Fruit fly (Drosophila melanogaster) whole organism, embryonic: ENCODE results near the gene Larp7.
A peak's percentile ranks its signal among the peaks of the same experiment; 100 is the strongest.

ENCODE experiments used
- Bgb ChIP-seq: fragments of 200-800 bp; sonication (Bioruptor generic); IDR thresholded peaks from 2 replicates; pipeline ENCODE4 v1.3.6; 2022; ENCODE audit warnings: missing biosample characterization, missing genetic modification characterization; ENCODE audit not compliant: partially characterized antibody
- CG10274 ChIP-seq: fragments of 200-800 bp; sonication (Bioruptor generic); optimal IDR thresholded peaks from 3 replicates; lab custom pipeline; 2017; ENCODE audit warnings: missing biosample characterization, mild to moderate bottlenecking, missing genetic modification characterization
- CG10321 ChIP-seq: fragments of 200-800 bp; sonication (Bioruptor generic); IDR thresholded peaks from 2 replicates; pipeline ENCODE4 v1.3.6; 2022; ENCODE audit warnings: missing biosample characterization, missing genetic modification characterization
- CG10959 ChIP-seq: fragments of 200-800 bp; sonication (Bioruptor generic); IDR thresholded peaks from 2 replicates; pipeline ENCODE4 v1.3.6; 2022; ENCODE audit warnings: missing biosample characterization, missing genetic modification characterization
- CG12071 ChIP-seq: fragments of 200-800 bp; sonication (Bioruptor generic); optimal IDR thresholded peaks from 3 replicates; lab custom pipeline; 2018; ENCODE audit warnings: missing biosample characterization, mild to moderate bottlenecking, missing genetic modification characterization
- CG12104 ChIP-seq: fragments of 200-800 bp; sonication (Bioruptor generic); optimal IDR thresholded peaks from 3 replicates; lab custom pipeline; 2016; ENCODE audit warnings: missing biosample characterization, missing genetic modification characterization
- CG12155 ChIP-seq: fragments of 200-800 bp; sonication (Bioruptor generic); optimal IDR thresholded peaks from 3 replicates; lab custom pipeline; 2016; ENCODE audit warnings: missing biosample characterization, missing genetic modification characterization
- CG12942 ChIP-seq: fragments of 200-800 bp; sonication (Bioruptor generic); optimal IDR thresholded peaks from 3 replicates; lab custom pipeline; 2016; ENCODE audit warnings: missing biosample characterization, missing genetic modification characterization
- CG13287 ChIP-seq: fragments of 200-800 bp; sonication (Bioruptor generic); IDR thresholded peaks from 2 replicates; pipeline ENCODE4 v1.3.6; 2022; ENCODE audit warnings: missing biosample characterization, missing genetic modification characterization; ENCODE audit not compliant: partially characterized antibody
- CG14014 ChIP-seq: fragments of 200-800 bp; sonication (Bioruptor generic); IDR thresholded peaks from 2 replicates; pipeline ENCODE4 v1.3.6; 2022; ENCODE audit warnings: missing biosample characterization, missing genetic modification characterization
- CG15011 ChIP-seq: fragments of 200-800 bp; sonication (Bioruptor generic); optimal IDR thresholded peaks from 3 replicates; lab custom pipeline; 2018; ENCODE audit warnings: missing biosample characterization, mild to moderate bottlenecking, missing genetic modification characterization
- CG1529 ChIP-seq: fragments of 200-800 bp; sonication (Bioruptor generic); optimal IDR thresholded peaks from 3 replicates; lab custom pipeline; 2018; ENCODE audit warnings: missing biosample characterization, missing genetic modification characterization
- CG1602 ChIP-seq: fragments of 200-800 bp; sonication (Bioruptor generic); optimal IDR thresholded peaks from 3 replicates; lab custom pipeline; 2016; ENCODE audit warnings: missing biosample characterization, missing genetic modification characterization
- CG1792 ChIP-seq: fragments of 200-800 bp; sonication (Bioruptor generic); optimal IDR thresholded peaks from 2 replicates; lab custom pipeline; 2016; ENCODE audit warnings: missing biosample characterization, missing genetic modification characterization
- CG3726 ChIP-seq: fragments of 200-800 bp; sonication (Bioruptor generic); IDR thresholded peaks from 3 replicates; pipeline ENCODE4, ENCODE4 v1.3.6; 2022; ENCODE audit warnings: missing biosample characterization, missing genetic modification characterization
- CG4404 ChIP-seq: fragments of 200-800 bp; sonication (Bioruptor generic); IDR thresholded peaks from 2 replicates; pipeline ENCODE4 v1.3.6; 2022; ENCODE audit warnings: missing biosample characterization, missing genetic modification characterization
- CG6175 ChIP-seq: fragments of 200-800 bp; sonication (Bioruptor generic); IDR thresholded peaks from 3 replicates; pipeline ENCODE4 v1.3.6; 2022; ENCODE audit warnings: missing biosample characterization, missing genetic modification characterization
- CG6654 ChIP-seq: fragments of 200-800 bp; sonication (Bioruptor generic); optimal IDR thresholded peaks from 2 replicates; lab custom pipeline; 2017; ENCODE audit warnings: missing biosample characterization, mild to moderate bottlenecking, missing genetic modification characterization
- CG6689 ChIP-seq: fragments of 200-800 bp; sonication (Bioruptor generic); IDR thresholded peaks from 2 replicates; pipeline ENCODE4 v1.3.6; 2022; ENCODE audit warnings: missing biosample characterization, missing genetic modification characterization
- CG7271 ChIP-seq: fragments of 200-800 bp; sonication (Bioruptor generic); optimal IDR thresholded peaks from 2 replicates; lab custom pipeline; 2018; ENCODE audit warnings: missing biosample characterization, mild to moderate bottlenecking, missing genetic modification characterization, moderate library complexity
- CG8359 ChIP-seq: fragments of 200-800 bp; sonication (Bioruptor generic); optimal IDR thresholded peaks from 2 replicates; lab custom pipeline; 2017; ENCODE audit warnings: missing biosample characterization, mild to moderate bottlenecking, missing genetic modification characterization, borderline replicate concordance
- CG9727 ChIP-seq: fragments of 200-800 bp; sonication (Bioruptor generic); optimal IDR thresholded peaks from 3 replicates; lab custom pipeline; 2017; ENCODE audit warnings: missing biosample characterization, mild to moderate bottlenecking, missing genetic modification characterization
- Dad ChIP-seq: fragments of 200-800 bp; sonication (Bioruptor generic); optimal IDR thresholded peaks from 3 replicates; lab custom pipeline; 2016; ENCODE audit warnings: missing biosample characterization, missing genetic modification characterization
- E2f2 ChIP-seq: fragments of 200-800 bp; sonication (Bioruptor generic); IDR thresholded peaks from 2 replicates; pipeline ENCODE4 v1.3.6; 2022; ENCODE audit warnings: missing biosample characterization, missing genetic modification characterization
- HLH3B ChIP-seq: fragments of 200-800 bp; sonication (Bioruptor generic); IDR thresholded peaks from 2 replicates; pipeline ENCODE4 v1.3.6; 2022; ENCODE audit warnings: missing biosample characterization, missing genetic modification characterization
- Hr51 ChIP-seq, 2 experiments: fragments of 200-800 bp; sonication (Bioruptor generic); optimal IDR thresholded peaks; 2 replicates in 1 of 2; 3 replicates in 1 of 2; lab custom pipeline; 2016 to 2018; ENCODE audit warnings: missing biosample characterization in 2 of 2, missing genetic modification characterization in 2 of 2, mild to moderate bottlenecking in 1 of 2, moderate library complexity in 1 of 2
- Jarid2 ChIP-seq: fragments of 200-800 bp; sonication (Bioruptor generic); optimal IDR thresholded peaks from 3 replicates; lab custom pipeline; 2017; ENCODE audit warnings: mild to moderate bottlenecking, missing biosample characterization, missing genetic modification reagents, missing genetic modification characterization
- MBD-R2 ChIP-seq: fragments of 200-800 bp; sonication (Bioruptor generic); IDR thresholded peaks from 2 replicates; pipeline ENCODE4 v1.3.6; 2022; ENCODE audit warnings: missing biosample characterization, missing genetic modification characterization
- Neu2 ChIP-seq: fragments of 200-800 bp; sonication (Bioruptor generic); optimal IDR thresholded peaks from 3 replicates; lab custom pipeline; 2016; ENCODE audit warnings: missing biosample characterization, missing genetic modification characterization, borderline replicate concordance
- Oaz ChIP-seq: fragments of 200-800 bp; sonication (Bioruptor generic); IDR thresholded peaks from 2 replicates; pipeline ENCODE4 v1.3.6; 2022; ENCODE audit warnings: missing biosample characterization, missing genetic modification characterization
- Optix ChIP-seq: fragments of 200-800 bp; sonication (Bioruptor generic); IDR thresholded peaks from 3 replicates; pipeline ENCODE4 v1.3.6; 2022; ENCODE audit warnings: missing biosample characterization, missing genetic modification characterization
- al ChIP-seq: fragments of 200-800 bp; sonication (Bioruptor generic); IDR thresholded peaks from 2 replicates; pipeline ENCODE4 v1.3.6; 2022; ENCODE audit warnings: missing biosample characterization, missing genetic modification characterization
- chinmo ChIP-seq: fragments of 200-800 bp; sonication (Bioruptor generic); IDR thresholded peaks from 4 replicates; pipeline ENCODE4 v1.3.6; 2022; ENCODE audit warnings: missing biosample characterization, missing genetic modification characterization; ENCODE audit not compliant: partially characterized antibody
- chm ChIP-seq: fragments of 200-800 bp; sonication (Bioruptor generic); IDR thresholded peaks from 2 replicates; pipeline ENCODE4 v1.3.6; 2022; ENCODE audit warnings: missing biosample characterization, missing genetic modification characterization
- dimm ChIP-seq: fragments of 200-800 bp; sonication (Bioruptor generic); IDR thresholded peaks from 2 replicates; pipeline ENCODE4 v1.3.6; 2022; ENCODE audit warnings: missing biosample characterization, missing genetic modification characterization
- dm ChIP-seq: fragments of 200-800 bp; sonication (Bioruptor generic); optimal IDR thresholded peaks from 3 replicates; lab custom pipeline; 2016; ENCODE audit warnings: missing biosample characterization, missing genetic modification characterization
- gce ChIP-seq: fragments of 200-800 bp; sonication (Bioruptor generic); IDR thresholded peaks from 3 replicates; pipeline ENCODE4 v1.3.6; 2022; ENCODE audit warnings: missing biosample characterization, missing genetic modification characterization
- gcm2 ChIP-seq: fragments of 200-800 bp; sonication (Bioruptor generic); optimal IDR thresholded peaks from 2 replicates; lab custom pipeline; 2016; ENCODE audit warnings: missing biosample characterization, missing genetic modification characterization
- kni ChIP-seq: fragments of 200-800 bp; sonication (Bioruptor generic); optimal IDR thresholded peaks from 3 replicates; lab custom pipeline; 2017; ENCODE audit warnings: mild to moderate bottlenecking, missing biosample characterization, missing genetic modification reagents, missing genetic modification characterization
- nmo ChIP-seq: fragments of 200-800 bp; sonication (Bioruptor generic); optimal IDR thresholded peaks from 2 replicates; lab custom pipeline; 2018; ENCODE audit warnings: missing biosample characterization, mild to moderate bottlenecking, missing genetic modification characterization, moderate library complexity
- sr ChIP-seq: fragments of 200-800 bp; sonication (Bioruptor generic); IDR thresholded peaks from 3 replicates; pipeline ENCODE4 v1.3.6; 2022; ENCODE audit warnings: missing biosample characterization, missing genetic modification characterization
- sug ChIP-seq: fragments of 200-800 bp; optimal IDR thresholded peaks from 2 replicates; lab custom pipeline; 2019; ENCODE audit warnings: missing biosample characterization, mild to moderate bottlenecking, missing genetic modification characterization, moderate library complexity
- twi ChIP-seq: fragments of 200-800 bp; optimal IDR thresholded peaks from 2 replicates; lab custom pipeline; 2019; ENCODE audit warnings: missing biosample characterization, mild to moderate bottlenecking, missing genetic modification characterization, moderate library complexity
- unc-4 ChIP-seq: fragments of 200-800 bp; sonication (Bioruptor generic); IDR thresholded peaks from 2 replicates; pipeline ENCODE4 v1.3.6; 2022; ENCODE audit warnings: missing biosample characterization, missing genetic modification characterization; ENCODE audit not compliant: partially characterized antibody
- usp ChIP-seq: fragments of >200 bp; optimal IDR thresholded peaks from 2 replicates; lab custom pipeline; 2017; ENCODE audit warnings: missing biosample characterization, missing genetic modification characterization
- zen ChIP-seq: fragments of 200-800 bp; sonication (Bioruptor generic); optimal IDR thresholded peaks from 3 replicates; lab custom pipeline; 2018; ENCODE audit warnings: missing biosample characterization, mild to moderate bottlenecking, missing genetic modification characterization, moderate library complexity

Gene Larp7

dm6 chrX:9272830-9273507, 29.4 kb downstream of the Larp7 start, which contains the start of the genes Cfp1 and Aladin (continued):
- TF ChIP-seq CG10321 (GFP tag; lab: Robert Waterston, UW) (no peak), E2f2 (peak; percentile 57), sug (tag; lab: Kevin White, UChicago) (no peak), CG6175 (GFP tag; lab: Robert Waterston, UW) (no peak), CG12104 (GFP tag; lab: Kevin White, UChicago) (no peak), CG12155 (GFP tag; lab: Kevin White, UChicago) (no peak), CG1529 (GFP tag; lab: Kevin White, UChicago) (no peak), HLH3B (GFP tag; lab: Robert Waterston, UW) (no peak), Hr51 (GFP tag; optimal IDR thresholded peaks at IDR 0.05; lab: Kevin White, UChicago) (no peak), nmo (GFP tag; lab: Kevin White, UChicago) (peak; percentile 23), CG10274 (no peak), Bgb (peak; percentile 33), unc-4 (GFP tag; lab: Robert Waterston, UW) (peak; percentile 60; the same call in 1 of the 2 replicates), CG12942 (no peak), al (GFP tag; lab: Robert Waterston, UW) (no peak), twi (tag; lab: Kevin White, UChicago) (no peak), usp (GFP tag; lab: Kevin White, UChicago) (no peak), sr (GFP tag; lab: Robert Waterston, UW) (no peak), zen (tag; lab: Kevin White, UChicago) (no peak), Optix (no peak), CG12071 (GFP tag; lab: Kevin White, UChicago) (no peak), Neu2 (GFP tag; lab: Kevin White, UChicago) (no peak), gcm2 (GFP tag; lab: Kevin White, UChicago) (no peak), MBD-R2 (GFP tag; lab: Robert Waterston, UW) (peak; percentile 39), chinmo (GFP tag; lab: Robert Waterston, UW) (0 out of 4 replicates have a peak, but pooled peaks have one; percentile 28), CG6654 (GFP tag; lab: Kevin White, UChicago) (no peak), CG6689 (GFP tag; lab: Robert Waterston, UW) (no peak), CG15011 (no peak), gce (no peak), CG10959 (GFP tag; lab: Robert Waterston, UW) (no peak), Oaz (GFP tag; lab: Robert Waterston, UW) (no peak), dimm (GFP tag; lab: Robert Waterston, UW) (no peak), CG1792 (GFP tag; lab: Kevin White, UChicago) (no peak), CG7271 (tag; lab: Kevin White, UChicago) (no peak), Jarid2 (no peak), CG4404 (GFP tag; lab: Robert Waterston, UW) (no peak), CG9727 (GFP tag; lab: Kevin White, UChicago) (no peak), Dad (GFP tag; lab: Kevin White, UChicago) (no peak), CG3726 (no peak), CG14014 (GFP tag; lab: Robert Waterston, UW) (no peak), dm (GFP tag; lab: Kevin White, UChicago) (no peak), CG1602 (GFP tag; lab: Kevin White, UChicago) (no peak), CG13287 (GFP tag; lab: Robert Waterston, UW) (peak; percentile 69), chm (GFP tag; lab: Robert Waterston, UW) (no peak), kni (GFP tag; lab: Kevin White, UChicago) (no peak), CG8359 (GFP tag; lab: Kevin White, UChicago) (no peak)
